Fruit fly (Drosophila melanogaster): ENCODE results near the gene Grx3.
A peak's percentile ranks its signal among the peaks of the same experiment; 100 is the strongest.

DNA sequence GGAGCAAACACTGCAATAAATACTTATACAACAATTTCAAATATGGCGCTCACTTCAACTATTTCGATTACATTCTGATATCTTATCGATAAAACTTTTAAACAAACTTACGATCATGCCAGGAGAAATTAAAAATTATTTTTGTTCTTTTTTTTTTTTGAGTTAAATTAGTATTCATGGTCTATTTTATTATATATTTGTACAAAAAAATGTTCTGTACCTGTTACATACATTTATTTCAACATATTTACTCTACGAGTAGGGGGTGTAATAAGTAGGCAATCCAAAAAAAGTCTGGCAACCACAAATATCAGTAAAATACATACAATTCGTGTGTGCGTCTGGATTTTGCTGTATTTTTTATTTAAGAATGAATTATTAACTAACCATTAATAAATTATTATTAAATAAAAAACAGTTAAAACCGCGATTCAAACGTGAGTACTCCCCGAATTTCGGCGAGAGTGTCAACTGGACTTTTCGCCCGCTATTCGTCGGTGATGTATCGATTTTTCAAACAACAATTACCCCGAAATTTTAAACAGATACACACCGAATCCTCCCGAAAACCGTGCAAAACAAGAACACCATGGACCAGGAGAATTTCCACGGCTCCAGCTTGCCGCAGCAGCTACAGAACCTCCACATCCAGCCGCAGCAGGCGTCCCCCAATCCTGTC, 16.2 kb downstream of the Grx3 start, which contains the start of gene loqs:
- TF ChIP-seq cnc (optimal IDR thresholded peaks at IDR 0.05), result no peak
- peak; percentile 49 for TF ChIP-seq CG7101 (tag; optimal IDR thresholded peaks at IDR 0.05)
- TF ChIP-seq CG11617 (GFP tag; optimal IDR thresholded peaks at IDR 0.05), result no peak
- TF ChIP-seq toe (GFP tag; optimal IDR thresholded peaks at IDR 0.05), result no peak
- no peak for TF ChIP-seq CG7045 (GFP tag; optimal IDR thresholded peaks at IDR 0.05)
- TF ChIP-seq CG33017 (tag; optimal IDR thresholded peaks at IDR 0.05), result no peak
- TF ChIP-seq cic (GFP tag; optimal IDR thresholded peaks at IDR 0.05), result no peak
- TF ChIP-seq kay (GFP tag; ENCODE audit: borderline replicate concordance), result no peak
- TF ChIP-seq Crg-1 (GFP tag; optimal IDR thresholded peaks at IDR 0.05), result no peak

Data from whole organism, adult.